Fruit fly (Drosophila melanogaster) whole organism, embryonic: ENCODE data around the gene CG15912.

Experiments
- Ada2b ChIP-seq: fragments of 200-800 bp; sonication (Bioruptor generic); IDR thresholded peaks from 2 replicates; pipeline ENCODE4 v1.3.6; 2022; ENCODE audit warnings: missing biosample characterization, missing genetic modification characterization
- Awh ChIP-seq: fragments of 200-800 bp; sonication (Bioruptor generic); IDR thresholded peaks from 2 replicates; pipeline ENCODE4, ENCODE4 v1.3.6; 2022; ENCODE audit warnings: missing biosample characterization, missing genetic modification characterization
- B-H1 ChIP-seq: fragments of 200-800 bp; sonication (Bioruptor generic); IDR thresholded peaks from 3 replicates; pipeline ENCODE4 v1.3.6; 2022; ENCODE audit warnings: missing biosample characterization, missing genetic modification characterization
- CG10209 ChIP-seq: fragments of 200-800 bp; sonication (Bioruptor generic); optimal IDR thresholded peaks from 3 replicates; lab custom pipeline; 2017; ENCODE audit warnings: missing biosample characterization, mild to moderate bottlenecking, missing genetic modification characterization, missing genetic modification reagents
- CG1024 ChIP-seq: fragments of 200-800 bp; sonication (Bioruptor generic); IDR thresholded peaks from 2 replicates; pipeline ENCODE4 v1.3.6; 2022; ENCODE audit warnings: missing biosample characterization, missing genetic modification characterization
- CG10543 ChIP-seq: fragments of 200-800 bp; sonication (Bioruptor generic); optimal IDR thresholded peaks from 3 replicates; lab custom pipeline; 2017; ENCODE audit warnings: missing biosample characterization, mild to moderate bottlenecking, missing genetic modification characterization, moderate library complexity
- CG11560 ChIP-seq: fragments of 200-800 bp; sonication (Bioruptor generic); IDR thresholded peaks from 3 replicates; pipeline ENCODE4 v1.3.6; 2022; ENCODE audit warnings: missing biosample characterization, missing genetic modification characterization
- CG12104 ChIP-seq: fragments of 200-800 bp; sonication (Bioruptor generic); optimal IDR thresholded peaks from 3 replicates; lab custom pipeline; 2016; ENCODE audit warnings: missing biosample characterization, missing genetic modification characterization
- CG14441 ChIP-seq: fragments of 200-800 bp; sonication (Bioruptor generic); IDR thresholded peaks from 2 replicates; pipeline ENCODE4 v1.3.6; 2022; ENCODE audit warnings: missing biosample characterization, missing genetic modification characterization
- CG14710 ChIP-seq: fragments of 200-800 bp; sonication (Bioruptor generic); optimal IDR thresholded peaks from 3 replicates; lab custom pipeline; 2019; ENCODE audit warnings: missing biosample characterization, mild to moderate bottlenecking, missing genetic modification characterization, moderate library complexity
- CG15514 ChIP-seq: fragments of 200-800 bp; sonication (Bioruptor generic); optimal IDR thresholded peaks from 3 replicates; lab custom pipeline; 2017; ENCODE audit warnings: missing biosample characterization, missing genetic modification characterization, mild to moderate bottlenecking, moderate library complexity, missing genetic modification reagents
- CG16863 ChIP-seq: fragments of 200-800 bp; sonication (Bioruptor generic); optimal IDR thresholded peaks from 3 replicates; lab custom pipeline; 2016; ENCODE audit warnings: missing biosample characterization, missing genetic modification characterization
- CG17359 ChIP-seq: fragments of 200-800 bp; sonication (Bioruptor generic); optimal IDR thresholded peaks from 3 replicates; lab custom pipeline; 2018; ENCODE audit warnings: missing biosample characterization, mild to moderate bottlenecking, missing genetic modification characterization, moderate library complexity
- CG1792 ChIP-seq: fragments of 200-800 bp; sonication (Bioruptor generic); optimal IDR thresholded peaks from 2 replicates; lab custom pipeline; 2016; ENCODE audit warnings: missing biosample characterization, missing genetic modification characterization
- CG5245 ChIP-seq: fragments of 200-800 bp; sonication (Bioruptor generic); optimal IDR thresholded peaks from 3 replicates; lab custom pipeline; 2016; ENCODE audit warnings: missing biosample characterization, missing genetic modification characterization
- CG8281 ChIP-seq: fragments of 200-800 bp; sonication (Bioruptor generic); optimal IDR thresholded peaks from 2 replicates; lab custom pipeline; 2018; ENCODE audit warnings: missing biosample characterization, mild to moderate bottlenecking, missing genetic modification characterization, moderate library complexity
- CG8944 ChIP-seq: fragments of 200-800 bp; sonication (Bioruptor generic); optimal IDR thresholded peaks from 3 replicates; lab custom pipeline; 2016; ENCODE audit warnings: missing biosample characterization, missing genetic modification characterization
- CG9876 ChIP-seq: fragments of 200-800 bp; sonication (Bioruptor generic); optimal IDR thresholded peaks from 2 replicates; lab custom pipeline; 2016; ENCODE audit warnings: missing biosample characterization, missing genetic modification characterization
- CTCF ChIP-seq: fragments of 200-800 bp; sonication (Bioruptor generic); optimal IDR thresholded peaks from 2 replicates; lab custom pipeline; 2017; ENCODE audit warnings: missing biosample characterization, mild to moderate bottlenecking, missing genetic modification characterization, moderate library complexity
- Dad ChIP-seq: fragments of 200-800 bp; sonication (Bioruptor generic); optimal IDR thresholded peaks from 3 replicates; lab custom pipeline; 2016; ENCODE audit warnings: missing biosample characterization, missing genetic modification characterization
- Dek ChIP-seq: fragments of 200-800 bp; sonication (Bioruptor generic); optimal IDR thresholded peaks from 3 replicates; lab custom pipeline; 2019; ENCODE audit warnings: missing biosample characterization, mild to moderate bottlenecking, missing genetic modification characterization, moderate library complexity
- ERR ChIP-seq: fragments of 200-800 bp; sonication (Bioruptor generic); optimal IDR thresholded peaks from 2 replicates; lab custom pipeline; 2016; ENCODE audit warnings: missing biosample characterization, missing genetic modification characterization
- Eip74EF ChIP-seq, 2 experiments: fragments of 200-800 bp in 1 of 2; fragments of >200 bp in 1 of 2; sonication (Bioruptor generic) in 1 of 2; optimal IDR thresholded peaks; 2 replicates each; lab custom pipeline; 2017 to 2019; ENCODE audit warnings: missing biosample characterization in 2 of 2, missing genetic modification characterization in 2 of 2, mild to moderate bottlenecking in 1 of 2, moderate library complexity in 1 of 2
- Gug ChIP-seq: fragments of 200-800 bp; sonication (Bioruptor generic); IDR thresholded peaks from 4 replicates; pipeline ENCODE4 v1.3.6; 2022; ENCODE audit warnings: missing biosample characterization, missing genetic modification characterization
- Hmr ChIP-seq: fragments of 200-800 bp; sonication (Bioruptor generic); optimal IDR thresholded peaks from 3 replicates; lab custom pipeline; 2017; ENCODE audit warnings: mild to moderate bottlenecking, missing biosample characterization, missing genetic modification reagents, missing genetic modification characterization
- Hmx ChIP-seq: fragments of 200-800 bp; sonication (Bioruptor generic); optimal IDR thresholded peaks from 2 replicates; lab custom pipeline; 2016; ENCODE audit warnings: missing biosample characterization, missing genetic modification characterization
- Jarid2 ChIP-seq: fragments of 200-800 bp; sonication (Bioruptor generic); optimal IDR thresholded peaks from 3 replicates; lab custom pipeline; 2017; ENCODE audit warnings: mild to moderate bottlenecking, missing biosample characterization, missing genetic modification reagents, missing genetic modification characterization
- Med ChIP-seq: fragments of 200-800 bp; sonication (Bioruptor generic); peaks from one replicate; lab custom pipeline; 2016; ENCODE audit warnings: missing biosample characterization, missing genetic modification characterization, mild to moderate bottlenecking, inconsistent platforms, moderate library complexity
- Mrtf ChIP-seq: fragments of 200-800 bp; sonication (Bioruptor generic); IDR thresholded peaks from 3 replicates; pipeline ENCODE4 v1.3.6; 2022; ENCODE audit warnings: missing biosample characterization, missing genetic modification characterization
- Oaz ChIP-seq: fragments of 200-800 bp; sonication (Bioruptor generic); IDR thresholded peaks from 2 replicates; pipeline ENCODE4 v1.3.6; 2022; ENCODE audit warnings: missing biosample characterization, missing genetic modification characterization
- ato ChIP-seq: fragments of 200-800 bp; sonication (Bioruptor generic); IDR thresholded peaks from 2 replicates; pipeline ENCODE4 v1.3.6; 2022; ENCODE audit warnings: missing biosample characterization, missing genetic modification characterization; ENCODE audit not compliant: partially characterized antibody
- chinmo ChIP-seq: fragments of 200-800 bp; sonication (Bioruptor generic); IDR thresholded peaks from 4 replicates; pipeline ENCODE4 v1.3.6; 2022; ENCODE audit warnings: missing biosample characterization, missing genetic modification characterization; ENCODE audit not compliant: partially characterized antibody
- dan ChIP-seq: fragments of 200-800 bp; sonication (Bioruptor generic); IDR thresholded peaks from 2 replicates; pipeline ENCODE4 v1.3.6; 2022; ENCODE audit warnings: missing biosample characterization, missing genetic modification characterization
- dpn ChIP-seq, 2 experiments: fragments of 200-800 bp; sonication (Bioruptor generic); optimal IDR thresholded peaks; 3 replicates each; lab custom pipeline; 2016; ENCODE audit warnings: missing biosample characterization in 2 of 2, missing genetic modification characterization in 2 of 2
- ewg ChIP-seq: fragments of 200-800 bp; sonication (Bioruptor generic); optimal IDR thresholded peaks from 3 replicates; lab custom pipeline; 2017; ENCODE audit warnings: mild to moderate bottlenecking, missing biosample characterization, missing genetic modification reagents, missing genetic modification characterization
- gem ChIP-seq: fragments of 200-800 bp; sonication (Bioruptor generic); optimal IDR thresholded peaks from 2 replicates; lab custom pipeline; 2019; ENCODE audit warnings: missing biosample characterization, mild to moderate bottlenecking, missing genetic modification characterization, moderate library complexity
- lmd ChIP-seq: fragments of 200-800 bp; sonication (Bioruptor generic); IDR thresholded peaks from 2 replicates; pipeline ENCODE4 v1.3.6; 2022; ENCODE audit warnings: missing biosample characterization, missing genetic modification characterization
- pnt ChIP-seq: fragments of 200-800 bp; sonication (Bioruptor generic); optimal IDR thresholded peaks from 3 replicates; lab custom pipeline; 2016; ENCODE audit warnings: missing biosample characterization, missing genetic modification characterization
- prd ChIP-seq, 3 experiments: fragments of >200 bp in 2 of 3; fragments of 200-800 bp in 1 of 3; sonication (Bioruptor generic) in 1 of 3; optimal IDR thresholded peaks in 2 of 3; IDR thresholded peaks in 1 of 3; 2 replicates in 2 of 3; 3 replicates in 1 of 3; pipeline versions ENCODE4 v1.3.6 to Lab custom; 2017 to 2022; ENCODE audit warnings: missing biosample characterization in 1 of 3, missing genetic modification characterization in 1 of 3
- slp2 ChIP-seq: fragments of 200-800 bp; sonication (Bioruptor generic); optimal IDR thresholded peaks from 2 replicates; lab custom pipeline; 2016; ENCODE audit warnings: missing biosample characterization, missing genetic modification characterization
- sob ChIP-seq: fragments of 200-800 bp; sonication (Bioruptor generic); IDR thresholded peaks from 2 replicates; pipeline ENCODE4 v1.3.6; 2022; ENCODE audit warnings: missing biosample characterization, missing genetic modification characterization
- ttk ChIP-seq: fragments of 200-800 bp; sonication (Bioruptor generic); IDR thresholded peaks from 2 replicates; pipeline ENCODE4 v2.1.2; 2022; ENCODE audit warnings: missing biosample characterization, missing genetic modification characterization
- tup ChIP-seq: fragments of 200-800 bp; sonication (Bioruptor generic); optimal IDR thresholded peaks from 2 replicates; lab custom pipeline; 2016; ENCODE audit warnings: missing biosample characterization, mild to moderate bottlenecking, missing genetic modification characterization, moderate library complexity
- unpg ChIP-seq: fragments of 200-800 bp; sonication (Bioruptor generic); optimal IDR thresholded peaks from 3 replicates; lab custom pipeline; 2018; ENCODE audit warnings: missing biosample characterization, mild to moderate bottlenecking, missing genetic modification characterization, moderate library complexity
- vfl ChIP-seq: fragments of 200-800 bp; sonication (Bioruptor generic); optimal IDR thresholded peaks from 2 replicates; lab custom pipeline; 2016; ENCODE audit warnings: missing biosample characterization, missing genetic modification characterization
- wdn ChIP-seq: fragments of 200-800 bp; sonication (Bioruptor generic); IDR thresholded peaks from 2 replicates; pipeline ENCODE4 v1.3.6; 2022; ENCODE audit warnings: missing biosample characterization, missing genetic modification characterization
- wek ChIP-seq: fragments of 200-800 bp; sonication (Bioruptor generic); optimal IDR thresholded peaks from 3 replicates; lab custom pipeline; 2018; ENCODE audit warnings: missing biosample characterization, mild to moderate bottlenecking, missing genetic modification characterization, moderate library complexity

CG15912 gene

DNA sequence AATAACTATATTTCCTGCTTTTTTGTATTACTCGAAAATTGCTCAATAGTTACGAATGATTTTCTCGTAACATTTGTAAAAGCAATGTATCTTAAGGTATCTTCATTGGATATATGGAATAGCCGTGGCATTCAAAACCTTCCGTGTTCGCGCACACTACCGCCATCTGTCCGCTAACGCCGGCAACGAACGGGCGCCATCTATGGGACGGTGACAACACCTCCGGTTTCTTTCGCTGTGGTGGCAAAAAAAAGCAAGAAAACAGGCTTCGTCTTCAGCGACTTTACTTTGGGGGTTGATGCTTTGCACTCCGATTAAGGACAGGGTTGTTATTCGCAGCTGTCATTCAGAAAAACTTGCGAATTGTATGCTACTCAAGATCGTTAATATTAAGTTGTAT, 41.7 kb upstream of the CG15912 start (continued):
- peak; percentile 61 for TF ChIP-seq ewg
- peak; percentile 65 for TF ChIP-seq CG5245 (GFP tag; lab: Kevin White, UChicago)
- peak; percentile 24; the same call in 1 of the 2 replicates for TF ChIP-seq Ada2b
- TF ChIP-seq Awh (GFP tag; lab: Robert Waterston, UW): peak; percentile 77
- no peak for TF ChIP-seq ERR (GFP tag; lab: Kevin White, UChicago)
- peak; percentile 4 for TF ChIP-seq slp2 (GFP tag; lab: Kevin White, UChicago)
- TF ChIP-seq Hmr: peak; percentile 33
- peak; percentile 8 for TF ChIP-seq CG15514
- TF ChIP-seq wek: peak; percentile 77
- peak; percentile 12 for TF ChIP-seq Dek (tag; lab: Kevin White, UChicago)
- peak; percentile 94 for TF ChIP-seq CTCF (GFP tag; lab: Kevin White, UChicago)
- TF ChIP-seq vfl (GFP tag; lab: Kevin White, UChicago): no peak
- peak; percentile 45 for TF ChIP-seq gem (tag; lab: Kevin White, UChicago)
- peak; percentile 70 for TF ChIP-seq CG16863
- no peak for TF ChIP-seq Eip74EF (GFP tag; optimal IDR thresholded peaks at IDR 0.05; lab: Kevin White, UChicago)
- TF ChIP-seq CG9876 (GFP tag; lab: Kevin White, UChicago): peak; percentile 42
- TF ChIP-seq unpg (GFP tag; lab: Kevin White, UChicago): peak; percentile 69
- TF ChIP-seq CG14710: peak; percentile 3
- no peak for TF ChIP-seq CG11560 (tag; lab: Robert Waterston, UW)
- TF ChIP-seq pnt (GFP tag; lab: Kevin White, UChicago): peak; percentile 44
- peak; percentile 60 for TF ChIP-seq Jarid2
- TF ChIP-seq dpn (GFP tag; optimal IDR thresholded peaks at IDR 0.05; lab: Kevin White, UChicago): peak; percentile 52 to 69
- TF ChIP-seq lmd (GFP tag; lab: Robert Waterston, UW): peak; percentile 47
- no peak for TF ChIP-seq ato (GFP tag; lab: Robert Waterston, UW)
- no peak for TF ChIP-seq prd (optimal IDR thresholded peaks at IDR 0.05; lab: Kevin White, UChicago)
- TF ChIP-seq prd (GFP tag; IDR thresholded peaks at IDR 0.05; lab: Robert Waterston, UW): peak; percentile 72; the same call in 2 of the 3 replicates
- no peak for TF ChIP-seq tup (GFP tag; lab: Kevin White, UChicago)
- TF ChIP-seq CG1792 (GFP tag; lab: Kevin White, UChicago): peak; percentile 5
- no peak for TF ChIP-seq B-H1 (GFP tag; lab: Robert Waterston, UW)
- peak; percentile 8; the same call in 1 of the 2 replicates for TF ChIP-seq Oaz (GFP tag; lab: Robert Waterston, UW)
- no peak for TF ChIP-seq CG12104 (GFP tag; lab: Kevin White, UChicago)
- TF ChIP-seq CG1024 (GFP tag; lab: Robert Waterston, UW): peak; percentile 55; the same call in 1 of the 2 replicates
- TF ChIP-seq Gug (GFP tag; lab: Robert Waterston, UW): peak; percentile 66; the same call in 3 of the 4 replicates
- no peak for TF ChIP-seq wdn
- TF ChIP-seq dan (GFP tag; lab: Robert Waterston, UW): no peak
- TF ChIP-seq CG14441: peak; percentile 61
- TF ChIP-seq CG10543 (GFP tag; lab: Kevin White, UChicago): peak; percentile 6
- no peak for TF ChIP-seq chinmo (GFP tag; lab: Robert Waterston, UW)
- TF ChIP-seq CG17359 (tag; lab: Kevin White, UChicago): peak; percentile 49
- peak; percentile 56; the same call in 2 of the 3 replicates for TF ChIP-seq Mrtf (GFP tag; lab: Robert Waterston, UW)
- TF ChIP-seq Dad (GFP tag; lab: Kevin White, UChicago): peak; percentile 28
- no peak; the same call in 1 of the 2 replicates for TF ChIP-seq sob
- TF ChIP-seq CG8944 (GFP tag; lab: Kevin White, UChicago): peak; percentile 36
- TF ChIP-seq Med: peak; percentile 85
- peak; percentile 8 for TF ChIP-seq CG10209
- TF ChIP-seq Hmx: no peak
- TF ChIP-seq CG8281: peak; percentile 35
- peak; percentile 28; the same call in 1 of the 2 replicates for TF ChIP-seq ttk (GFP tag; lab: Robert Waterston, UW)
